Worm (Caenorhabditis elegans): ENCODE data around the gene cyp-35B1.

DNA sequence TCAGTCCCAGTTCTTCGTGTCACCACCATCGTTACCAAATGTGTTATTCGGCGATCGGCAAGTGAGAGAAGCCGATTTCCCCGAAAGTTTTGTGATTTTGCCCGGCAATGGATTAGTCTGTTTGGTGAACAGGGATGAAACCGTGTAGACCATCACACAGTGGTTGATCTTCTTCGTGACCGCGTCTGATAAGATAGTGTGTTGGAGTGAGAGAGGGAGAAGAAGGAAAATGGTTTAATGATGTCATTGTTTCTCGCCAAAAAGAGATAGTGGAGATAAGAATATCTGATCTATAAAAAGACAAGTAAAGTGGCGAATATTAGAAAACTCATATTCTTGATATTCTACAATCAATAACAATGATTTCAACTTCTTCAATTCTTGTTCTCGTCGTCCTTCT is 41.0 kb downstream of the cyp-35B1 start, which contains the start of gene nlp-31:
- no peak for TF ChIP-seq ceh-82 (tag; optimal IDR thresholded peaks at IDR 0.05)
- no peak for TF ChIP-seq duxl-1 (tag; optimal IDR thresholded peaks at IDR 0.05; ENCODE audit: poor library complexity)
- no peak for TF ChIP-seq php-3 (GFP tag; IDR thresholded peaks at IDR 0.05)
- TF ChIP-seq pqm-1 (tag; optimal IDR thresholded peaks at IDR 0.05) = no peak
- peak; percentile 30 for TF ChIP-seq hlh-30 (tag; optimal IDR thresholded peaks at IDR 0.05; ENCODE audit: insufficient read depth)
- no peak for TF ChIP-seq ces-1 (GFP tag; optimal IDR thresholded peaks at IDR 0.05)
- TF ChIP-seq spr-1 (tag; optimal IDR thresholded peaks at IDR 0.05) = no peak

Data from whole organism, L4 larva.